Worm (Caenorhabditis elegans): ENCODE data around the gene str-178.
A peak's percentile ranks its signal among the peaks of the same experiment; 100 is the strongest.

Gene str-178

ce11 chrV:12706511-12706910, 9.8 kb downstream of the str-178 start:
- no peak for TF ChIP-seq hlh-6 (tag; optimal IDR thresholded peaks at IDR 0.05)
- TF ChIP-seq hlh-30 (tag; optimal IDR thresholded peaks at IDR 0.05; ENCODE audit: insufficient read depth), result no peak
- no peak for TF ChIP-seq npax-4 (tag; optimal IDR thresholded peaks at IDR 0.05)
- no peak for TF ChIP-seq ceh-14 (tag; optimal IDR thresholded peaks at IDR 0.05)
- TF ChIP-seq C38D4.7 (GFP tag; optimal IDR thresholded peaks at IDR 0.05), result no peak
- TF ChIP-seq odd-2 (tag; optimal IDR thresholded peaks at IDR 0.05), result no peak
- no peak for TF ChIP-seq fkh-10 (GFP tag; optimal IDR thresholded peaks at IDR 0.05)

DNA sequence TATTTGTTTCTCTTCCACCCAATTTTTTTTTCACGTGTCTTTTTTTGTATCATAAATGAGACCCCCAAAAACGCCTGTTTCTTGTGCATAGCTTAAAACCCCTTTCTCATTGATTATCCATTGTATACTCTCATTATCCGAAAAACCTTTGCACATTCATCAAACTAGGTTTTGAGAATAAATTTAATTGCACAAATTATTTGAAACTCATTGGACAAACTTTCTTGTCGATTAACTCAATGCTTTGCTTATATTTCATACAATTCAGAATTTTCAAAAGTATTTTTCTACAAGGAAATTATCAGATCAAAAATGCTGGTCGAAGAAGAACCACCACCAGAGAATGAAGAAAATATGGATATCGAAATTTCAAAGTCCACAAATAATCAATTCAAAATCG, 12.3 kb downstream of the str-178 start, which contains the start of gene R11D1.1:
TSS of gene R11D1.1 (plus strand) at position 301 of the 400 bp plus-strand sequence.
- no peak for TF ChIP-seq hlh-13 (GFP tag; optimal IDR thresholded peaks at IDR 0.05)
- TF ChIP-seq madf-2 (tag; optimal IDR thresholded peaks at IDR 0.05), result no peak
- TF ChIP-seq unc-86 (tag; optimal IDR thresholded peaks at IDR 0.05), result no peak
- no peak for TF ChIP-seq ceh-6 (GFP tag; optimal IDR thresholded peaks at IDR 0.05)

- TF ChIP-seq unc-42 (tag; optimal IDR thresholded peaks at IDR 0.05) (peak; percentile 86), pax-1 (tag; optimal IDR thresholded peaks at IDR 0.05) (no peak), ahr-1 (tag; optimal IDR thresholded peaks at IDR 0.05) (no peak), hlh-6 (tag; optimal IDR thresholded peaks at IDR 0.05) (no peak), ets-4 (tag; optimal IDR thresholded peaks at IDR 0.05) (no peak), ceh-34 (tag; optimal IDR thresholded peaks at IDR 0.05) (no peak)
These were observed 14.7 kb downstream of the str-178 start for ce11 chrV:12701613-12702012.

ce11 chrV:12697364-12697901, 18.9 kb downstream of the str-178 start, which contains the start of gene istr-1:
Gene istr-1, plus strand, starts transcription at chrV:12697858.
- TF ChIP-seq ceh-18 (tag; optimal IDR thresholded peaks at IDR 0.05) (no peak), hlh-30 (tag; optimal IDR thresholded peaks at IDR 0.05; ENCODE audit: insufficient read depth) (peak; percentile 21)

ce11 chrV:12696790-12697189, 19.6 kb downstream of the str-178 start:
- TF ChIP-seq hlh-6 (tag; optimal IDR thresholded peaks at IDR 0.05), result no peak
- no peak for TF ChIP-seq ceh-18 (tag; optimal IDR thresholded peaks at IDR 0.05)
- no peak for TF ChIP-seq ceh-2 (tag; optimal IDR thresholded peaks at IDR 0.05)
- TF ChIP-seq ttx-3 (tag; optimal IDR thresholded peaks at IDR 0.05), result no peak
- TF ChIP-seq nhr-11 (tag; optimal IDR thresholded peaks at IDR 0.05), result no peak
- no peak for TF ChIP-seq hlh-13 (GFP tag; optimal IDR thresholded peaks at IDR 0.05)
- TF ChIP-seq nhr-232 (tag; optimal IDR thresholded peaks at IDR 0.05), result no peak
- no peak for TF ChIP-seq ets-4 (tag; optimal IDR thresholded peaks at IDR 0.05)
- TF ChIP-seq ceh-9 (tag; optimal IDR thresholded peaks at IDR 0.05), result no peak
- TF ChIP-seq F13H6.1 (tag; optimal IDR thresholded peaks at IDR 0.05), result no peak
- TF ChIP-seq madf-2 (tag; optimal IDR thresholded peaks at IDR 0.05), result no peak
- TF ChIP-seq ceh-19 (GFP tag; optimal IDR thresholded peaks at IDR 0.05), result no peak
- TF ChIP-seq Y22D7AL.16 (tag; optimal IDR thresholded peaks at IDR 0.05), result no peak
- no peak for TF ChIP-seq ceh-34 (tag; optimal IDR thresholded peaks at IDR 0.05)
- no peak for TF ChIP-seq elt-2 (tag; optimal IDR thresholded peaks at IDR 0.05)

DNA sequence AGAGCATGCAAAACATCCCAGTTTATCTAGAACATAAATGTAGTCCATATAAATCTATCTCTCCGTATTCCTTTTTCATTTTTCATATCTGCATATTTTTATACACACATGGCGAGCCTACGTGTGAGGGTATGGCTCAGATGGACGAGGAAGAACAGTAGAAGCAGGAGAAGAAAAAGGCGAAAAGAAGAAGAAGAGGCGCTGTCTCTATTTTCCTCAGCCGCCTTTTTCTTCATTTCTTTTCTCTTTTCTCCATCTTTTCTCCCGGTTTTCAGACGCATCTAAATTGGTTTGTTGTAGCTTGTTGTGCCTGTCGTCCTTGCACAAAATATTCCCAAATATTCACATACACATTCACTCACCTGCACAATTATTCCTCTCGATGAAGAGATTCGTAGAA, 20.4 kb downstream of the str-178 start, which contains the start of gene K10C8.4:
TSS of gene K10C8.4 (plus strand) at position 301 of the 400 bp plus-strand sequence.
- TF ChIP-seq K09A11.1 (tag; optimal IDR thresholded peaks at IDR 0.05; ENCODE audit: insufficient read depth) (no peak), fax-1 (tag; optimal IDR thresholded peaks at IDR 0.05) (no peak), sdc-2 (tag; optimal IDR thresholded peaks at IDR 0.05) (no peak), ama-1 (optimal IDR thresholded peaks at IDR 0.05) (no peak), eyg-1 (tag; optimal IDR thresholded peaks at IDR 0.05) (no peak), tbx-2 (tag; optimal IDR thresholded peaks at IDR 0.05) (no peak), madf-2 (tag; optimal IDR thresholded peaks at IDR 0.05) (no peak), ceh-22 (tag; optimal IDR thresholded peaks at IDR 0.05) (no peak), hlh-30 (tag; optimal IDR thresholded peaks at IDR 0.05; ENCODE audit: insufficient read depth) (no peak), rnt-1 (tag; optimal IDR thresholded peaks at IDR 0.05) (no peak), pha-4 (tag; optimal IDR thresholded peaks at IDR 0.05) (no peak), gmeb-2 (tag; optimal IDR thresholded peaks at IDR 0.05) (no peak), npax-4 (tag; optimal IDR thresholded peaks at IDR 0.05) (no peak), Y22D7AL.16 (tag; optimal IDR thresholded peaks at IDR 0.05) (no peak), ceh-14 (tag; optimal IDR thresholded peaks at IDR 0.05) (no peak)
